Worm (Caenorhabditis elegans): ENCODE results near the gene W03C9.6.

The W03C9.6 gene

DNA sequence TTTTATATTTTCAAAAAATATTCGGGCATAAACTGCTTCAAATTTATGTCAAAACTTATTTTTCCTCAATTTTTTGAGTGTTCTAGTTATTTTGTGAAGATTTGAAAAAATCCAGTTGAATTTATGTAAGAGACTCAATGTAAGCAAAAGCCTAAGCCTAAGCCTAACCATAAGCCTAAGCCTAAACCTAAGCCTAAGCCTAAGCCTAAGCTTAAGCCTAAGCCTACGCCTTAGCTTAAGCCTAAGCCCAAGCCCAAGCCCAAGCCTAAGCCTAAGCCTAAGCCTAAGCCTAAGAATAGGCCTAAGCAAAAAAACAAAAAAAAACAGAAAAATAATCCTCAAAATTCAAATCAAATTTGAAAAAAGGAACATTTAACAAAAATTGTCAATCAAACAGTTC, 24.2 kb upstream of the W03C9.6 start:
- TF ChIP-seq ceh-18 (tag; optimal IDR thresholded peaks at IDR 0.05): no peak
- TF ChIP-seq fkh-10 (GFP tag; optimal IDR thresholded peaks at IDR 0.05): no peak
- TF ChIP-seq dve-1 (tag; optimal IDR thresholded peaks at IDR 0.05): peak; percentile 56
- no peak for TF ChIP-seq tbx-2 (tag; optimal IDR thresholded peaks at IDR 0.05)
- no peak for TF ChIP-seq hlh-30 (tag; optimal IDR thresholded peaks at IDR 0.05; ENCODE audit: insufficient read depth)

ce11 chrII:11935266-11935665, 19.0 kb upstream of the W03C9.6 start, which contains the start of gene lin-29:
TSS of gene lin-29 (minus strand) at chrII:11935343.
- no peak for TF ChIP-seq pqm-1 (tag; optimal IDR thresholded peaks at IDR 0.05)
- no peak for TF ChIP-seq nhr-11 (tag; optimal IDR thresholded peaks at IDR 0.05)
- no peak for TF ChIP-seq fax-1 (tag; optimal IDR thresholded peaks at IDR 0.05)
- TF ChIP-seq nhr-232 (tag; optimal IDR thresholded peaks at IDR 0.05): no peak
- TF ChIP-seq lim-6 (tag; optimal IDR thresholded peaks at IDR 0.05): no peak
- no peak for TF ChIP-seq unc-55 (GFP tag; optimal IDR thresholded peaks at IDR 0.05)
- no peak for TF ChIP-seq ceh-18 (tag; optimal IDR thresholded peaks at IDR 0.05)
- TF ChIP-seq ceh-30 (tag; optimal IDR thresholded peaks at IDR 0.05): no peak
- TF ChIP-seq C08G9.2 (tag; optimal IDR thresholded peaks at IDR 0.05): no peak
- no peak for TF ChIP-seq npax-4 (tag; optimal IDR thresholded peaks at IDR 0.05)
- TF ChIP-seq ceh-22 (tag; optimal IDR thresholded peaks at IDR 0.05): no peak
- TF ChIP-seq ceh-6 (GFP tag; optimal IDR thresholded peaks at IDR 0.05): no peak
- TF ChIP-seq unc-42 (tag; optimal IDR thresholded peaks at IDR 0.05): no peak
- TF ChIP-seq elt-2 (tag; optimal IDR thresholded peaks at IDR 0.05): no peak
- no peak for TF ChIP-seq unc-3 (GFP tag; conservative IDR thresholded peaks at IDR 0.05)
- TF ChIP-seq unc-3 (tag; optimal IDR thresholded peaks at IDR 0.05): no peak

ce11 chrII:11936393-11936792, 17.9 kb upstream of the W03C9.6 start:
- TF ChIP-seq ceh-22 (tag; optimal IDR thresholded peaks at IDR 0.05) (no peak), ceh-2 (tag; optimal IDR thresholded peaks at IDR 0.05) (no peak), T23F11.4 (GFP tag; optimal IDR thresholded peaks at IDR 0.05) (no peak), tbx-7 (tag; optimal IDR thresholded peaks at IDR 0.05) (no peak), ttx-3 (tag; optimal IDR thresholded peaks at IDR 0.05) (no peak), ref-2 (tag; optimal IDR thresholded peaks at IDR 0.05) (no peak), ceh-31 (tag; optimal IDR thresholded peaks at IDR 0.05) (no peak), ceh-30 (tag; optimal IDR thresholded peaks at IDR 0.05) (no peak), sdc-2 (tag; optimal IDR thresholded peaks at IDR 0.05) (no peak), unc-42 (tag; optimal IDR thresholded peaks at IDR 0.05) (no peak), unc-55 (GFP tag; optimal IDR thresholded peaks at IDR 0.05) (no peak), K09A11.1 (tag; optimal IDR thresholded peaks at IDR 0.05; ENCODE audit: insufficient read depth) (no peak), ceh-48 (tag; optimal IDR thresholded peaks at IDR 0.05) (no peak)

DNA sequence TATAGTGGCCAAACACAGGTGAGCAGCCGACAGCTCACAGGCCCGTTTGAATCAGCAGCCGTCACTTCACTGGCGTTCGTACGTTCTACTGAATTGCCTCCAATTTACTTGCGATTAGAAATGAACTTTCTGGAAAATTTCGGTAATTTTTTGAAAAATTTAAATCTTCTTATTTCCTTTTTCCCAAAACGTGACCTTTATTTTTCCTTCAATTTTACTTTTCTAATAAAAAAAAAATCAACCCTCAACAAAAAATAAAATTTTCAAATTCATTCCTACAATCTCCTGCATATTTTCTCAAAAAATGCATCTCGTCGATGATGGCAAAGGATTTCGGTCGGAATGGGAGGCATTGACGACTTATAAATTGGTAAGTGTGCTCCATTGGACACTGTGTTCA, 5.8 kb upstream of the W03C9.6 start, which contains the start of gene W03C9.8:
Gene W03C9.8 (plus strand): TSS at position 301 of the 400 bp plus-strand sequence.
- no peak for TF ChIP-seq ceh-34 (tag; optimal IDR thresholded peaks at IDR 0.05)
- TF ChIP-seq unc-42 (tag; optimal IDR thresholded peaks at IDR 0.05): no peak
- TF ChIP-seq C08G9.2 (tag; optimal IDR thresholded peaks at IDR 0.05): no peak
- TF ChIP-seq pros-1 (tag; optimal IDR thresholded peaks at IDR 0.05): no peak
- no peak for TF ChIP-seq sox-4 (tag; optimal IDR thresholded peaks at IDR 0.05)
- TF ChIP-seq hlh-13 (GFP tag; optimal IDR thresholded peaks at IDR 0.05): no peak
- no peak for TF ChIP-seq ttx-3 (tag; optimal IDR thresholded peaks at IDR 0.05)
- TF ChIP-seq F13H6.1 (tag; optimal IDR thresholded peaks at IDR 0.05): no peak
- no peak for TF ChIP-seq che-1 (tag; optimal IDR thresholded peaks at IDR 0.05)
- TF ChIP-seq tbx-2 (tag; optimal IDR thresholded peaks at IDR 0.05): no peak
- no peak for TF ChIP-seq lim-6 (tag; optimal IDR thresholded peaks at IDR 0.05)
- no peak for TF ChIP-seq pha-4 (tag; optimal IDR thresholded peaks at IDR 0.05)
- no peak for TF ChIP-seq ceh-30 (tag; optimal IDR thresholded peaks at IDR 0.05)
- no peak for TF ChIP-seq elt-4 (tag; optimal IDR thresholded peaks at IDR 0.05)
- no peak for TF ChIP-seq ceh-45 (GFP tag; IDR thresholded peaks at IDR 0.05)
- no peak for TF ChIP-seq ceh-24 (tag; optimal IDR thresholded peaks at IDR 0.05)
